Fruit fly (Drosophila melanogaster) whole organism, embryonic: ENCODE results near the gene Hex-t2.
A peak's percentile ranks its signal among the peaks of the same experiment; 100 is the strongest.

Experiments used
- ATbp ChIP-seq: fragments of 200-800 bp; sonication (Bioruptor generic); optimal IDR thresholded peaks from 2 replicates; lab custom pipeline; 2017; ENCODE audit warnings: missing biosample characterization, mild to moderate bottlenecking, missing genetic modification characterization, missing genetic modification reagents
- Abd-B ChIP-seq: fragments of 200-800 bp; sonication (Bioruptor generic); optimal IDR thresholded peaks from 2 replicates; lab custom pipeline; 2018; ENCODE audit warnings: missing biosample characterization, mild to moderate bottlenecking, missing genetic modification characterization, moderate library complexity
- Atf3 ChIP-seq: fragments of 200-800 bp; sonication (Bioruptor generic); optimal IDR thresholded peaks from 3 replicates; lab custom pipeline; 2016; ENCODE audit warnings: missing biosample characterization, missing genetic modification characterization
- CG11504 ChIP-seq: fragments of 200-800 bp; sonication (Bioruptor generic); optimal IDR thresholded peaks from 3 replicates; lab custom pipeline; 2019; ENCODE audit warnings: missing biosample characterization, mild to moderate bottlenecking, missing genetic modification characterization, moderate library complexity
- CG12071 ChIP-seq: fragments of 200-800 bp; sonication (Bioruptor generic); optimal IDR thresholded peaks from 3 replicates; lab custom pipeline; 2018; ENCODE audit warnings: missing biosample characterization, mild to moderate bottlenecking, missing genetic modification characterization
- CG12104 ChIP-seq: fragments of 200-800 bp; sonication (Bioruptor generic); optimal IDR thresholded peaks from 3 replicates; lab custom pipeline; 2016; ENCODE audit warnings: missing biosample characterization, missing genetic modification characterization
- CG13296 ChIP-seq: fragments of 200-800 bp; sonication (Bioruptor generic); optimal IDR thresholded peaks from 3 replicates; lab custom pipeline; 2018; ENCODE audit warnings: missing biosample characterization, mild to moderate bottlenecking, missing genetic modification characterization
- CG13775 ChIP-seq: fragments of 200-800 bp; sonication (Bioruptor generic); optimal IDR thresholded peaks from 3 replicates; lab custom pipeline; 2017; ENCODE audit warnings: missing biosample characterization, mild to moderate bottlenecking, missing genetic modification characterization
- CG14667 ChIP-seq: fragments of 200-800 bp; sonication (Bioruptor generic); IDR thresholded peaks from 2 replicates; pipeline ENCODE4 v1.3.6; 2022; ENCODE audit warnings: missing biosample characterization, missing genetic modification characterization
- CG2120 ChIP-seq: fragments of 200-800 bp; sonication (Bioruptor generic); optimal IDR thresholded peaks from 3 replicates; lab custom pipeline; 2016; ENCODE audit warnings: missing biosample characterization, missing genetic modification characterization
- CG2678 ChIP-seq: fragments of 200-800 bp; sonication (Bioruptor generic); optimal IDR thresholded peaks from 3 replicates; lab custom pipeline; 2019; ENCODE audit warnings: missing biosample characterization, mild to moderate bottlenecking, missing genetic modification characterization, moderate library complexity
- CG7928 ChIP-seq: fragments of 200-800 bp; sonication (Bioruptor generic); optimal IDR thresholded peaks from 2 replicates; lab custom pipeline; 2017; ENCODE audit warnings: missing biosample characterization, mild to moderate bottlenecking, missing genetic modification characterization
- CG8089 ChIP-seq: fragments of 200-800 bp; sonication (Bioruptor generic); optimal IDR thresholded peaks from 3 replicates; lab custom pipeline; 2016; ENCODE audit warnings: missing biosample characterization, missing genetic modification characterization
- CG9817 ChIP-seq: fragments of 200-800 bp; sonication (Bioruptor generic); optimal IDR thresholded peaks from 2 replicates; lab custom pipeline; 2018; ENCODE audit warnings: missing biosample characterization, mild to moderate bottlenecking, missing genetic modification characterization, moderate library complexity
- Doc2 ChIP-seq: fragments of 200-800 bp; sonication (Bioruptor generic); IDR thresholded peaks from 2 replicates; pipeline ENCODE4 v1.3.6; 2022; ENCODE audit warnings: missing biosample characterization, missing genetic modification characterization
- E2f1 ChIP-seq: fragments of 200-800 bp; sonication (Bioruptor generic); IDR thresholded peaks from 2 replicates; pipeline ENCODE4 v1.3.6; 2022; ENCODE audit warnings: missing biosample characterization, missing genetic modification characterization
- MBD-R2 ChIP-seq: fragments of 200-800 bp; sonication (Bioruptor generic); IDR thresholded peaks from 2 replicates; pipeline ENCODE4 v1.3.6; 2022; ENCODE audit warnings: missing biosample characterization, missing genetic modification characterization
- Med ChIP-seq: fragments of 200-800 bp; sonication (Bioruptor generic); peaks from one replicate; lab custom pipeline; 2016; ENCODE audit warnings: missing biosample characterization, missing genetic modification characterization, mild to moderate bottlenecking, inconsistent platforms, moderate library complexity
- Oaz ChIP-seq: fragments of 200-800 bp; sonication (Bioruptor generic); IDR thresholded peaks from 2 replicates; pipeline ENCODE4 v1.3.6; 2022; ENCODE audit warnings: missing biosample characterization, missing genetic modification characterization
- ash1 ChIP-seq: fragments of 200-800 bp; sonication (Bioruptor generic); optimal IDR thresholded peaks from 2 replicates; lab custom pipeline; 2018; ENCODE audit warnings: missing biosample characterization, mild to moderate bottlenecking, missing genetic modification characterization
- bowl ChIP-seq: fragments of 200-800 bp; sonication (Bioruptor generic); IDR thresholded peaks from 2 replicates; pipeline ENCODE4 v1.3.6; 2022; ENCODE audit warnings: missing biosample characterization, missing genetic modification characterization
- cad ChIP-seq: fragments of >200 bp; optimal IDR thresholded peaks from 2 replicates; lab custom pipeline; 2017; ENCODE audit warnings: missing biosample characterization, missing genetic modification characterization
- crol ChIP-seq: fragments of 200-800 bp; sonication (Bioruptor generic); IDR thresholded peaks from 2 replicates; pipeline ENCODE4 v1.3.6; 2022; ENCODE audit warnings: missing biosample characterization, missing genetic modification characterization
- dmrt99B ChIP-seq: fragments of 200-800 bp; sonication (Bioruptor generic); optimal IDR thresholded peaks from 2 replicates; lab custom pipeline; 2018; ENCODE audit warnings: missing biosample characterization, mild to moderate bottlenecking, missing genetic modification characterization, moderate library complexity
- gem ChIP-seq: fragments of 200-800 bp; sonication (Bioruptor generic); optimal IDR thresholded peaks from 2 replicates; lab custom pipeline; 2019; ENCODE audit warnings: missing biosample characterization, mild to moderate bottlenecking, missing genetic modification characterization, moderate library complexity
- gsb-n ChIP-seq: fragments of 200-800 bp; sonication (Bioruptor generic); optimal IDR thresholded peaks from 3 replicates; lab custom pipeline; 2018; ENCODE audit warnings: missing biosample characterization, mild to moderate bottlenecking, missing genetic modification characterization
- pho ChIP-seq: fragments of 200-800 bp; sonication (Bioruptor generic); optimal IDR thresholded peaks from 2 replicates; lab custom pipeline; 2016; ENCODE audit warnings: missing biosample characterization, missing genetic modification characterization
- pzg ChIP-seq: fragments of 200-800 bp; sonication (Bioruptor generic); optimal IDR thresholded peaks from 3 replicates; lab custom pipeline; 2018; ENCODE audit warnings: missing biosample characterization, mild to moderate bottlenecking, missing genetic modification characterization, moderate library complexity
- sens ChIP-seq: fragments of 200-800 bp; sonication (Bioruptor generic); peaks from one replicate; lab custom pipeline; 2016; ENCODE audit warnings: missing biosample characterization, missing genetic modification characterization
- slp2 ChIP-seq: fragments of 200-800 bp; sonication (Bioruptor generic); optimal IDR thresholded peaks from 2 replicates; lab custom pipeline; 2016; ENCODE audit warnings: missing biosample characterization, missing genetic modification characterization
- sna ChIP-seq: fragments of 200-800 bp; sonication (Bioruptor generic); IDR thresholded peaks from 2 replicates; pipeline ENCODE4 v1.3.6; 2022; ENCODE audit warnings: missing biosample characterization, missing genetic modification characterization; ENCODE audit not compliant: partially characterized antibody
- ssp ChIP-seq: fragments of 200-800 bp; sonication (Bioruptor generic); IDR thresholded peaks from 2 replicates; pipeline ENCODE4 v1.3.6; 2022; ENCODE audit warnings: missing biosample characterization, missing genetic modification characterization
- wor ChIP-seq: fragments of 200-800 bp; sonication (Bioruptor generic); IDR thresholded peaks from 2 replicates; pipeline ENCODE4 v1.3.6; 2022; ENCODE audit warnings: missing biosample characterization, missing genetic modification characterization

Hex-t2 gene

dm6 chr3R:26500355-26500754, 49.9 kb downstream of the Hex-t2 start (continued):
- no peak for TF ChIP-seq CG7928 (GFP tag; lab: Kevin White, UChicago)
- TF ChIP-seq gem (tag; lab: Kevin White, UChicago), result peak; percentile 13
- peak; percentile 45 for TF ChIP-seq sens
- no peak for TF ChIP-seq slp2 (GFP tag; lab: Kevin White, UChicago)
- no peak for TF ChIP-seq pzg (GFP tag; lab: Kevin White, UChicago)
- TF ChIP-seq CG13775 (GFP tag; lab: Kevin White, UChicago), result no peak
- no peak for TF ChIP-seq gsb-n (tag; lab: Kevin White, UChicago)
- TF ChIP-seq crol, result no peak
- TF ChIP-seq E2f1 (GFP tag; lab: Robert Waterston, UW), result no peak
- no peak for TF ChIP-seq ssp (GFP tag; lab: Robert Waterston, UW)
- no peak for TF ChIP-seq Doc2
- peak; percentile 20 for TF ChIP-seq Med
- peak; percentile 12 for TF ChIP-seq dmrt99B (tag; lab: Kevin White, UChicago)
- no peak for TF ChIP-seq CG9817 (tag; lab: Kevin White, UChicago)
- TF ChIP-seq CG8089 (GFP tag; lab: Kevin White, UChicago), result no peak
- peak; percentile 19 for TF ChIP-seq CG11504 (tag; lab: Kevin White, UChicago)
- no peak for TF ChIP-seq CG2120 (GFP tag; lab: Kevin White, UChicago)
- TF ChIP-seq MBD-R2 (GFP tag; lab: Robert Waterston, UW), result no peak
- TF ChIP-seq ash1 (GFP tag; lab: Kevin White, UChicago), result no peak
- no peak for TF ChIP-seq CG14667
- no peak for TF ChIP-seq CG12104
- no peak for TF ChIP-seq CG12071 (GFP tag; lab: Kevin White, UChicago)
- TF ChIP-seq CG13296 (GFP tag; lab: Kevin White, UChicago), result no peak
- TF ChIP-seq Oaz (GFP tag; lab: Robert Waterston, UW), result no peak
- TF ChIP-seq cad, result no peak
- no peak for TF ChIP-seq Atf3
- TF ChIP-seq CG2678 (tag; lab: Kevin White, UChicago), result no peak
- TF ChIP-seq sna (GFP tag; lab: Robert Waterston, UW), result no peak
- TF ChIP-seq Abd-B (GFP tag; lab: Kevin White, UChicago), result no peak
- TF ChIP-seq ATbp (GFP tag; lab: Kevin White, UChicago), result no peak
- no peak for TF ChIP-seq bowl (GFP tag; lab: Robert Waterston, UW)
- no peak for TF ChIP-seq wor
- no peak for TF ChIP-seq pho (GFP tag; lab: Kevin White, UChicago)
